Worm (Caenorhabditis elegans): Measurements from ENCODE around the gene K02E10.4.

Gene K02E10.4

ce11 chrX:2452716-2453115 is 30.3 kb upstream of the K02E10.4 start:
- TF ChIP-seq ceh-18 (tag; optimal IDR thresholded peaks at IDR 0.05) (no peak), unc-42 (tag; optimal IDR thresholded peaks at IDR 0.05) (no peak), tbx-2 (tag; optimal IDR thresholded peaks at IDR 0.05) (peak; percentile 12), hlh-15 (tag; optimal IDR thresholded peaks at IDR 0.05) (no peak), ceh-45 (GFP tag; IDR thresholded peaks at IDR 0.05) (no peak), elt-2 (tag; optimal IDR thresholded peaks at IDR 0.05) (peak; percentile 2), ceh-24 (tag; optimal IDR thresholded peaks at IDR 0.05) (no peak), ceh-48 (tag; optimal IDR thresholded peaks at IDR 0.05) (no peak), rnt-1 (tag; optimal IDR thresholded peaks at IDR 0.05) (no peak), ceh-31 (tag; optimal IDR thresholded peaks at IDR 0.05) (peak; percentile 39), hlh-30 (tag; optimal IDR thresholded peaks at IDR 0.05; ENCODE audit: insufficient read depth) (peak; percentile 6), lin-11 (tag; optimal IDR thresholded peaks at IDR 0.05) (no peak)

DNA sequence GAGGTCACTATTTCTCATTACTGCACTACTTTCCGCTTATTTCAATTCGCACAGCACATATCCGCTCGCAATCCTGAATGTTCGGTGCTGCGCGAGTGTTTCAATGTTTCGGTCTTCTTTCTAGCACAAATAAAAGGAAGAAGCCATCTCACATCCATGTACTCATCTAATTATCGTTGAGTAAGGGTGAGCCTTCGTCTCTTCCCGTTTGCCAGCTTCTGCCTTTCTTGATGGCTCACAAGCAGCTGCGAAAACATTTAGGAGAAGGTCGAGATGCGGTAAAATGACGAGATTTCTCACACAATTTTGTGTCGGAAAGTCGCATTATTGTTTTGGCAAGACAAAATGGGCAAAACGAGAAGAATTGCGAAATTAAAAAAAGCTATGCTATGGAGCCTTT is 28.1 kb upstream of the K02E10.4 start:
- TF ChIP-seq K09A11.1 (tag; optimal IDR thresholded peaks at IDR 0.05; ENCODE audit: insufficient read depth): no peak
- TF ChIP-seq ceh-31 (tag; optimal IDR thresholded peaks at IDR 0.05): peak; percentile 50
- peak; percentile 67 for TF ChIP-seq unc-42 (tag; optimal IDR thresholded peaks at IDR 0.05)
- no peak for TF ChIP-seq syd-9 (tag; optimal IDR thresholded peaks at IDR 0.05)

ce11 chrX:2456141-2456540 is 26.9 kb upstream of the K02E10.4 start:
- TF ChIP-seq unc-42 (tag; optimal IDR thresholded peaks at IDR 0.05) (peak; percentile 65), sdc-2 (tag; optimal IDR thresholded peaks at IDR 0.05) (no peak), pag-3 (tag; optimal IDR thresholded peaks at IDR 0.05; ENCODE audit: borderline replicate concordance) (peak; percentile 10)

ce11 chrX:2457461-2457860 is 25.6 kb upstream of the K02E10.4 start:
- TF ChIP-seq mec-3 (tag; optimal IDR thresholded peaks at IDR 0.05; ENCODE audit: borderline replicate concordance) (no peak), C38D4.7 (GFP tag; optimal IDR thresholded peaks at IDR 0.05) (no peak), ceh-45 (GFP tag; IDR thresholded peaks at IDR 0.05) (no peak), ets-4 (tag; optimal IDR thresholded peaks at IDR 0.05) (no peak), sdc-2 (tag; optimal IDR thresholded peaks at IDR 0.05) (no peak)

- no peak for TF ChIP-seq pqm-1 (tag; optimal IDR thresholded peaks at IDR 0.05)
- TF ChIP-seq pha-2 (tag; optimal IDR thresholded peaks at IDR 0.05): peak; percentile 21
- peak; percentile 2 for TF ChIP-seq tbx-2 (tag; optimal IDR thresholded peaks at IDR 0.05)
- no peak for TF ChIP-seq sdc-2 (tag; optimal IDR thresholded peaks at IDR 0.05)
These were observed 23.3 kb upstream of the K02E10.4 start, which contains the start of gene fox-1 for ce11 chrX:2459793-2460192. Gene fox-1 (minus strand): TSS chrX:2459893.

DNA sequence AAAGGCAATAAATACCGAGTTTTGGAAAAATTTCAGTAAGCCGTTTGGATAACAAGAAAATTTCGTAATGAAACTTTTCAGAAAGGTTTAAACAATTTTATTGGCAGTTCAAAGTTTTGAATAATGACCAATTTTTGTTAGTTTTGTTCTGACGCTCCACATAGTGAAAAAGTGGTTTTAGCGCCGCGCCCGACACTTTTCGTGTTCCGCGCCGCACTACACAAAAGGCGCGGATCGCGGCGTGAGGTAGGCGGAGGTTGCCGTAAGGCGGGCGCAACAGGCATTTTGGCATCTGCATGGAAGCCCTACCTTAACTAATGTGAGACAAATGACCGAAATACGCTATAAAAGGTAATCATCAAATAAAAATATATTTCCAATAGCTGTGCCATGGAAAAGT is 21.3 kb upstream of the K02E10.4 start:
- no peak for TF ChIP-seq C38D4.7 (GFP tag; optimal IDR thresholded peaks at IDR 0.05)
- TF ChIP-seq che-1 (tag; optimal IDR thresholded peaks at IDR 0.05): no peak
- TF ChIP-seq lim-6 (tag; optimal IDR thresholded peaks at IDR 0.05): no peak
- TF ChIP-seq eyg-1 (tag; optimal IDR thresholded peaks at IDR 0.05): no peak
- no peak for TF ChIP-seq tbx-2 (tag; optimal IDR thresholded peaks at IDR 0.05)
- no peak for TF ChIP-seq npax-4 (tag; optimal IDR thresholded peaks at IDR 0.05)
- no peak for TF ChIP-seq unc-55 (GFP tag; optimal IDR thresholded peaks at IDR 0.05)
- TF ChIP-seq Y22D7AL.16 (tag; optimal IDR thresholded peaks at IDR 0.05): no peak
- no peak for TF ChIP-seq elt-4 (tag; optimal IDR thresholded peaks at IDR 0.05)
- no peak for TF ChIP-seq hlh-30 (tag; optimal IDR thresholded peaks at IDR 0.05; ENCODE audit: insufficient read depth)
- TF ChIP-seq K09A11.1 (tag; optimal IDR thresholded peaks at IDR 0.05; ENCODE audit: insufficient read depth): no peak
- TF ChIP-seq pros-1 (tag; optimal IDR thresholded peaks at IDR 0.05): no peak
- TF ChIP-seq pha-2 (tag; optimal IDR thresholded peaks at IDR 0.05): no peak
- no peak for TF ChIP-seq unc-86 (tag; optimal IDR thresholded peaks at IDR 0.05)
- no peak for TF ChIP-seq ceh-48 (tag; optimal IDR thresholded peaks at IDR 0.05)
- no peak for TF ChIP-seq ceh-18 (tag; optimal IDR thresholded peaks at IDR 0.05)
- TF ChIP-seq odd-2 (tag; optimal IDR thresholded peaks at IDR 0.05): no peak
- no peak for TF ChIP-seq ceh-6 (GFP tag; optimal IDR thresholded peaks at IDR 0.05)

All from whole organism, late embryonic.